Fruit fly (Drosophila melanogaster): Measurements from ENCODE around the gene Mob2.

- no peak for TF ChIP-seq OdsH (GFP tag; optimal IDR thresholded peaks at IDR 0.05)
- TF ChIP-seq psq (GFP tag; optimal IDR thresholded peaks at IDR 0.05) = no peak
- TF ChIP-seq Rel (GFP tag; optimal IDR thresholded peaks at IDR 0.05) = no peak
- TF ChIP-seq Rel (tag; optimal IDR thresholded peaks at IDR 0.05) = no peak
- TF ChIP-seq pan (optimal IDR thresholded peaks at IDR 0.05) = no peak
- no peak for TF ChIP-seq brk (GFP tag; optimal IDR thresholded peaks at IDR 0.05)
- no peak for TF ChIP-seq rgr (GFP tag; optimal IDR thresholded peaks at IDR 0.05)
- no peak for TF ChIP-seq Dfd (GFP tag; optimal IDR thresholded peaks at IDR 0.05)
These were observed 14.6 kb downstream of the Mob2 start for dm6 chr3L:11547302-11547994.

Data from whole organism, wandering third instar larva.